Worm (Caenorhabditis elegans) whole organism, dauer: ENCODE results near the gene metl-9.

ENCODE experiments used
- unc-62 ChIP-seq: sonication (generic microtip); optimal IDR thresholded peaks from 2 replicates; lab custom pipeline; 2017; ENCODE audit warnings: missing biosample characterization, missing genetic modification reagents, missing genetic modification characterization

metl-9 gene

ce11 chrX:5150389-5150788 lies 28.6 kb downstream of the metl-9 start, which contains the start of gene dpy-8:
TSS of gene dpy-8 (minus strand) at chrX:5150476.
- no peak for TF ChIP-seq unc-62

- TF ChIP-seq unc-62, result no peak
Observed at ce11 chrX:5147918-5148317, 31.0 kb downstream of the metl-9 start, which contains the start of gene C31H2.14. TSS of gene C31H2.14 (plus strand) at chrX:5148218.

- TF ChIP-seq unc-62, result no peak
Observed at ce11 chrX:5142403-5142802, 36.5 kb downstream of the metl-9 start.

- TF ChIP-seq unc-62, result no peak
Observed at ce11 chrX:5140177-5140576, 38.8 kb downstream of the metl-9 start.

ce11 chrX:5137716-5138470 lies 41.1 kb downstream of the metl-9 start:
- no peak for TF ChIP-seq unc-62

ce11 chrX:5135548-5135947 lies 43.4 kb downstream of the metl-9 start:
- no peak for TF ChIP-seq unc-62

ce11 chrX:5133980-5134379 lies 45.0 kb downstream of the metl-9 start, which contains the start of gene tbc-7:
TSS of gene tbc-7 (plus strand) at chrX:5134280.
- TF ChIP-seq unc-62, result no peak

- TF ChIP-seq unc-62, result no peak
Observed at ce11 chrX:5131760-5132159, 47.2 kb downstream of the metl-9 start.

ce11 chrX:5129447-5129846 lies 49.5 kb downstream of the metl-9 start:
- TF ChIP-seq unc-62, result no peak
